Worm (Caenorhabditis elegans): ENCODE results near the gene phlp-2.

Gene phlp-2

ce11 chrIII:4234642-4235295, 25.5 kb downstream of the phlp-2 start:
- TF ChIP-seq nhr-85 (tag) = no peak
- TF ChIP-seq nhr-20 (tag; optimal IDR thresholded peaks at IDR 0.05) = peak; percentile 93
- peak; percentile 67 for TF ChIP-seq ceh-8 (GFP tag; optimal IDR thresholded peaks at IDR 0.05)
- peak; percentile 29 for TF ChIP-seq fkh-8 (tag; optimal IDR thresholded peaks at IDR 0.05)
- TF ChIP-seq ceh-88 (GFP tag; IDR thresholded peaks at IDR 0.05) = no peak
- TF ChIP-seq nhr-71 (tag; optimal IDR thresholded peaks at IDR 0.05) = peak; percentile 14
- no peak for TF ChIP-seq efl-1 (optimal IDR thresholded peaks at IDR 0.05)
- TF ChIP-seq efl-1 (GFP tag; optimal IDR thresholded peaks at IDR 0.05 in 1 of 2) = peak; percentile 4 to 21
- TF ChIP-seq lin-15B (tag; optimal IDR thresholded peaks at IDR 0.05) = no peak

ce11 chrIII:4236178-4236577, 26.9 kb downstream of the phlp-2 start:
- TF ChIP-seq mep-1 (tag; optimal IDR thresholded peaks at IDR 0.05) (peak; percentile 29), ztf-4 (tag; optimal IDR thresholded peaks at IDR 0.05) (no peak), ceh-63 (GFP tag; optimal IDR thresholded peaks at IDR 0.05) (no peak), unc-98 (GFP tag; IDR thresholded peaks at IDR 0.05) (no peak), aly-2 (tag; optimal IDR thresholded peaks at IDR 0.05) (no peak), Y116A8C.19 (tag; optimal IDR thresholded peaks at IDR 0.05; ENCODE audit: borderline replicate concordance) (no peak), sup-37 (GFP tag; optimal IDR thresholded peaks at IDR 0.05) (no peak), nhr-19 (GFP tag; conservative IDR thresholded peaks at IDR 0.05) (peak; percentile 20; the same call in 1 of the 2 replicates), lsy-2 (tag; optimal IDR thresholded peaks at IDR 0.05) (peak in 1 of 2 experiments; percentile 45), nhr-47 (tag; optimal IDR thresholded peaks at IDR 0.05) (peak; percentile 14), nhr-71 (tag; optimal IDR thresholded peaks at IDR 0.05) (peak; percentile 63), lin-14 (GFP tag; optimal IDR thresholded peaks at IDR 0.05) (peak; percentile 61), dpl-1 (GFP tag; optimal IDR thresholded peaks at IDR 0.05) (no peak), elt-3 (tag; optimal IDR thresholded peaks at IDR 0.05) (peak in 2 of 6 experiments; percentile 12 to 30), zag-1 (tag; optimal IDR thresholded peaks at IDR 0.05) (no peak), hlh-17 (GFP tag; optimal IDR thresholded peaks at IDR 0.05; ENCODE audit: borderline replicate concordance) (no peak), nhr-20 (tag; optimal IDR thresholded peaks at IDR 0.05) (peak; percentile 84), tbx-2 (tag; optimal IDR thresholded peaks at IDR 0.05) (peak; percentile 33), nhr-85 (tag) (peak; percentile 94), C16A3.4 (tag; optimal IDR thresholded peaks at IDR 0.05) (peak; percentile 31), nhr-90 (tag; optimal IDR thresholded peaks at IDR 0.05; ENCODE audit: poor library complexity) (peak; percentile 19), pax-3 (tag; optimal IDR thresholded peaks at IDR 0.05) (no peak), C34B4.2 (tag; optimal IDR thresholded peaks at IDR 0.05) (no peak), lin-13 (GFP tag; optimal IDR thresholded peaks at IDR 0.05) (peak; percentile 95), grh-1 (GFP tag; IDR thresholded peaks at IDR 0.05) (0 out of 2 replicates have a peak, but pooled peaks have one; percentile 27), tlp-1 (tag; optimal IDR thresholded peaks at IDR 0.05) (no peak), swsn-7 (tag; optimal IDR thresholded peaks at IDR 0.05) (peak; percentile 11), nhr-237 (tag; optimal IDR thresholded peaks at IDR 0.05) (no peak), blmp-1 (tag; optimal IDR thresholded peaks at IDR 0.05) (peak; percentile 92), unc-62 (GFP tag; optimal IDR thresholded peaks at IDR 0.05) (no peak), lin-35 (GFP tag; optimal IDR thresholded peaks at IDR 0.05) (peak in 1 of 2 experiments; percentile 45), skn-1 (tag; optimal IDR thresholded peaks at IDR 0.05) (no peak), efl-1 (optimal IDR thresholded peaks at IDR 0.05) (peak; percentile 31 to 54), efl-1 (GFP tag; optimal IDR thresholded peaks at IDR 0.05 in 1 of 2) (peak in 1 of 2 experiments; percentile 90), ceh-90 (tag; optimal IDR thresholded peaks at IDR 0.05) (no peak), snu-23 (GFP tag; optimal IDR thresholded peaks at IDR 0.05) (peak; percentile 53), lin-39 (tag; optimal IDR thresholded peaks at IDR 0.05) (no peak), alr-1 (tag; optimal IDR thresholded peaks at IDR 0.05; ENCODE audit: borderline replicate concordance) (no peak), hpl-2 (GFP tag; optimal IDR thresholded peaks at IDR 0.05) (no peak)
